Worm (Caenorhabditis elegans) whole organism, L4/young adult: ENCODE measurements around the gene B0228.8.

Experiments
- W03F9.2 ChIP-seq: fragments of 150-350 bp; optimal IDR thresholded peaks from 2 replicates; lab custom pipeline; 2014; ENCODE audit warnings: missing biosample characterization, missing genetic modification characterization
- dao-5 ChIP-seq: sonication (generic microtip); optimal IDR thresholded peaks from 2 replicates; lab custom pipeline; 2016; ENCODE audit warnings: missing genotype, missing genetic modification characterization, moderate library complexity, missing compliant biosample characterization

- TF ChIP-seq W03F9.2 (no peak), dao-5 (tag; lab: Kevin White, UChicago) (no peak)
These were observed 4.1 kb upstream of the B0228.8 start, which contains the start of gene srh-39 for ce11 chrII:7765456-7765855.
